Worm (Caenorhabditis elegans): Measurements from ENCODE around the gene B0252.5.

The B0252.5 gene

DNA sequence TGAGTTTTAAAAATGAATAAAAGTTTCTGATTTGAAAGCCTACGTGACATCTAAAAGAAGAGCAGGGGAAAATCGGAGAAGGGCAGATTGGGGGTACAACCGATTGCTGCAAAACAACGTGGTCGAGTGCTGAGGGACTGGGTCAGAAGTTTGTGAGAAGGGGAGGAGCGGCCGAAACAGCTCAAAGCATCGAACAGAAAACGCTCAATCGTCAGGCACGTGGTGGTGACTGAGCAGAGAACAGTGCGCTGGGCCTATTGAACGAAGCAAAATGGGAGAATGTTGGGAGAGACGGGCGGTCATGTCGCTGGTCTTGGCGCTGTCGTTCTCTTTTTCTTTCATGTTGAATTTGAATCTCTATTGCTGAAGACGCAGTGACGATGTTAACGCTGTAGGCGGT, 27.5 kb downstream of the B0252.5 start (continued):
- peak; percentile 21 for TF ChIP-seq snpc-4 (tag; optimal IDR thresholded peaks at IDR 0.05)
- TF ChIP-seq zag-1 (tag; optimal IDR thresholded peaks at IDR 0.05): no peak
- peak; percentile 40 for TF ChIP-seq unc-55 (GFP tag; optimal IDR thresholded peaks at IDR 0.05)
- peak; percentile 65 for TF ChIP-seq fos-1 (tag; optimal IDR thresholded peaks at IDR 0.05)
- peak; percentile 40 for TF ChIP-seq nhr-25 (tag; optimal IDR thresholded peaks at IDR 0.05)
- no peak for TF ChIP-seq nhr-10 (tag; optimal IDR thresholded peaks at IDR 0.05)
- no peak for TF ChIP-seq unc-62 (GFP tag; optimal IDR thresholded peaks at IDR 0.05)
- TF ChIP-seq mab-5 (tag; optimal IDR thresholded peaks at IDR 0.05): no peak
- TF ChIP-seq lin-39 (tag; optimal IDR thresholded peaks at IDR 0.05): no peak
- peak; percentile 32 for TF ChIP-seq lin-13 (GFP tag; optimal IDR thresholded peaks at IDR 0.05)

- TF ChIP-seq ama-1 (optimal IDR thresholded peaks at IDR 0.05): peak; percentile 49
- TF ChIP-seq crh-2 (tag; optimal IDR thresholded peaks at IDR 0.05): no peak
- peak; percentile 21 for TF ChIP-seq nhr-129 (tag; optimal IDR thresholded peaks at IDR 0.05)
- peak; percentile 28 for TF ChIP-seq Y55F3AM.14 (GFP tag; optimal IDR thresholded peaks at IDR 0.05)
Measured at ce11 chrII:6890095-6890494, 28.6 kb downstream of the B0252.5 start, which contains the start of gene acer-1. Gene acer-1 (minus strand): TSS chrII:6890400.

DNA sequence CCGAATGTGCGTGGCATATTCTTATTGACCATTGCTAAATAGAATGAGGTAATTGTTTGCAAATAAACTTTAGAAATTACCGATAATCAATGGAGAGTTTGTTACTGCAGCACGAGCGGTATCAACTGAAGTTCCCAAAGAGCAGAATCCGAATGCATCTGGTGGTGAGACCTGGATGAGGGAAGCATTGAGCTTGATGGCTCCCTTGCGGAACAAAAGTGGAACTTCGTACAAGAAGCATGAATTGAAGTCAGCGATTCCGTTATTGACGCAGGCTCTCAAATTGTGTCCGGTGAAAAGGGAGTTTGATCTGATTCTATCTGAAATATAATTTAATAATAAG, 29.1 kb downstream of the B0252.5 start:
- TF ChIP-seq gmeb-1 (tag; optimal IDR thresholded peaks at IDR 0.05) (peak; percentile 15), nhr-11 (tag; optimal IDR thresholded peaks at IDR 0.05) (no peak), sem-4 (tag; optimal IDR thresholded peaks at IDR 0.05) (no peak), nhr-6 (tag; optimal IDR thresholded peaks at IDR 0.05) (no peak), R02D3.7 (tag; optimal IDR thresholded peaks at IDR 0.05) (no peak)

ce11 chrII:6888661-6889579, 29.8 kb downstream of the B0252.5 start:
- TF ChIP-seq ama-1 (optimal IDR thresholded peaks at IDR 0.05) (peak; percentile 81), R02D3.7 (tag; optimal IDR thresholded peaks at IDR 0.05) (no peak), nhr-77 (tag; optimal IDR thresholded peaks at IDR 0.05) (no peak), ceh-16 (tag; optimal IDR thresholded peaks at IDR 0.05) (peak; percentile 3), ZK546.5 (tag; optimal IDR thresholded peaks at IDR 0.05) (no peak)

ce11 chrII:6888211-6888610, 30.5 kb downstream of the B0252.5 start:
- no peak for TF ChIP-seq nhr-11 (tag; optimal IDR thresholded peaks at IDR 0.05)
- no peak for TF ChIP-seq nhr-21 (tag; optimal IDR thresholded peaks at IDR 0.05)
- peak; percentile 46 for TF ChIP-seq nhr-6 (tag; optimal IDR thresholded peaks at IDR 0.05)
- peak; percentile 68 for TF ChIP-seq lin-13 (GFP tag; optimal IDR thresholded peaks at IDR 0.05)
- TF ChIP-seq aly-2 (tag; optimal IDR thresholded peaks at IDR 0.05): no peak
- peak; percentile 49 for TF ChIP-seq sma-9 (GFP tag; optimal IDR thresholded peaks at IDR 0.05)
- TF ChIP-seq sma-9 (tag; optimal IDR thresholded peaks at IDR 0.05): no peak
- peak; percentile 63 for TF ChIP-seq ama-1 (optimal IDR thresholded peaks at IDR 0.05)
- TF ChIP-seq Y55F3AM.14 (GFP tag; optimal IDR thresholded peaks at IDR 0.05): peak; percentile 42
- TF ChIP-seq skn-1 (tag; optimal IDR thresholded peaks at IDR 0.05): no peak
- TF ChIP-seq ztf-4 (tag; optimal IDR thresholded peaks at IDR 0.05): peak; percentile 89
- TF ChIP-seq sem-4 (tag; optimal IDR thresholded peaks at IDR 0.05): peak; percentile 32
- TF ChIP-seq R02D3.7 (tag; optimal IDR thresholded peaks at IDR 0.05): no peak
- no peak for TF ChIP-seq elt-1 (tag; optimal IDR thresholded peaks at IDR 0.05)
- peak; percentile 35 for TF ChIP-seq F13H6.1 (tag; optimal IDR thresholded peaks at IDR 0.05)
- TF ChIP-seq blmp-1 (tag; optimal IDR thresholded peaks at IDR 0.05; ENCODE audit: insufficient read depth): no peak
- TF ChIP-seq nhr-23 (tag; optimal IDR thresholded peaks at IDR 0.05): no peak
- no peak for TF ChIP-seq dmd-4 (tag; optimal IDR thresholded peaks at IDR 0.05)
- TF ChIP-seq snpc-4 (tag; optimal IDR thresholded peaks at IDR 0.05): no peak
- TF ChIP-seq gmeb-1 (tag; optimal IDR thresholded peaks at IDR 0.05): peak; percentile 62
- TF ChIP-seq sma-3 (GFP tag; optimal IDR thresholded peaks at IDR 0.05): peak; percentile 36
- TF ChIP-seq nhr-10 (tag; optimal IDR thresholded peaks at IDR 0.05): no peak
- TF ChIP-seq lin-11 (tag; optimal IDR thresholded peaks at IDR 0.05): no peak
- TF ChIP-seq unc-55 (GFP tag; optimal IDR thresholded peaks at IDR 0.05): peak; percentile 18
- no peak for TF ChIP-seq mdl-1 (tag; optimal IDR thresholded peaks at IDR 0.05)
- no peak for TF ChIP-seq lin-39 (tag; optimal IDR thresholded peaks at IDR 0.05)
- TF ChIP-seq ceh-16 (tag; optimal IDR thresholded peaks at IDR 0.05): no peak
- no peak for TF ChIP-seq nhr-237 (tag; optimal IDR thresholded peaks at IDR 0.05)
- TF ChIP-seq C34F6.9 (tag; optimal IDR thresholded peaks at IDR 0.05): peak; percentile 16
- no peak for TF ChIP-seq nhr-12 (tag; optimal IDR thresholded peaks at IDR 0.05)
- TF ChIP-seq alr-1 (tag; optimal IDR thresholded peaks at IDR 0.05): no peak
- no peak for TF ChIP-seq elt-3 (tag; optimal IDR thresholded peaks at IDR 0.05)
- TF ChIP-seq nhr-129 (tag; optimal IDR thresholded peaks at IDR 0.05): peak; percentile 36
- peak; percentile 25 for TF ChIP-seq nhr-25 (tag; optimal IDR thresholded peaks at IDR 0.05)
- no peak for TF ChIP-seq unc-39 (tag; optimal IDR thresholded peaks at IDR 0.05)
- no peak for TF ChIP-seq egl-27 (tag; optimal IDR thresholded peaks at IDR 0.05)

Measured in whole organism, L2 larva.